Fruit fly (Drosophila melanogaster): ENCODE results near the gene CG9902.

CG9902 gene

DNA sequence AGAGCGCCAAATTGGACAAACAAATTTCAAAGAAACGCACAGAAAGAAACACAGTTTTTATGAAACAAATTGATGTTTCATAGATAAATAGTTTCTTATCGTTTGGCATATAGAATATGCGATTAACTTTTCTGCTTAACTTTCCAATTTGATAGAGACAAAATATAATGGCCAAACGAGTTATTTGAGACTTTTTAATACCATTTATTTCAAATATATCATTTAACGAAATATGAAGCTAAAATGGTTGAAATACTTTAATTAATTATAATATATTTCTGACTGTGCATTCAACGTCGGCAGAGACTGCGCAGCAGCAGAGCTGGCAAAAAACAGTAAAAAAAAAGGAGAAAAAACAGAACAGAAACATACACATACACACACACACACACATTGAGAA lies 38.2 kb upstream of the CG9902 start (continued):
- TF ChIP-seq CG3281 (GFP tag; optimal IDR thresholded peaks at IDR 0.05) (peak; percentile 32), CG4617 (GFP tag; optimal IDR thresholded peaks at IDR 0.05; ENCODE audit: borderline replicate concordance) (no peak), so (GFP tag; IDR thresholded peaks at IDR 0.05) (no peak), HLHmδ (GFP tag; optimal IDR thresholded peaks at IDR 0.05) (no peak), CG11085 (GFP tag; IDR thresholded peaks at IDR 0.05) (no peak), scrt (GFP tag; optimal IDR thresholded peaks at IDR 0.05) (peak; percentile 11), slou (GFP tag; optimal IDR thresholded peaks at IDR 0.05) (no peak), CHES-1-like (GFP tag; optimal IDR thresholded peaks at IDR 0.05) (no peak), CG3995 (GFP tag; optimal IDR thresholded peaks at IDR 0.05) (no peak), dysf (GFP tag; IDR thresholded peaks at IDR 0.05) (peak; percentile 52; the same call in 2 of the 3 replicates), Awh (GFP tag; IDR thresholded peaks at IDR 0.05) (no peak), jumu (GFP tag; optimal IDR thresholded peaks at IDR 0.05) (no peak), YL-1 (GFP tag; optimal IDR thresholded peaks at IDR 0.05) (no peak), p53 (GFP tag; optimal IDR thresholded peaks at IDR 0.05) (no peak), Dad (GFP tag; optimal IDR thresholded peaks at IDR 0.05) (no peak), CG31365 (tag; optimal IDR thresholded peaks at IDR 0.05) (no peak), Elba2 (GFP tag; optimal IDR thresholded peaks at IDR 0.05) (no peak), trem (tag; optimal IDR thresholded peaks at IDR 0.05) (no peak), sd (tag; optimal IDR thresholded peaks at IDR 0.05) (no peak), CG3163 (GFP tag; optimal IDR thresholded peaks at IDR 0.05) (no peak), CG18262 (tag; optimal IDR thresholded peaks at IDR 0.05) (peak; percentile 9), ci (GFP tag; IDR thresholded peaks at IDR 0.05) (no peak), Sox102F (GFP tag; optimal IDR thresholded peaks at IDR 0.05) (no peak), disco-r (GFP tag; optimal IDR thresholded peaks at IDR 0.05) (no peak), CG10147 (GFP tag; optimal IDR thresholded peaks at IDR 0.05) (no peak), Camta (GFP tag; optimal IDR thresholded peaks at IDR 0.05) (no peak), zf30C (GFP tag; optimal IDR thresholded peaks at IDR 0.05) (peak; percentile 25), esg (GFP tag; conservative IDR thresholded peaks at IDR 0.05) (no peak), onecut (GFP tag; IDR thresholded peaks at IDR 0.05) (no peak), Ets97D (GFP tag; optimal IDR thresholded peaks at IDR 0.05) (no peak), emc (GFP tag; optimal IDR thresholded peaks at IDR 0.05) (no peak), kay (GFP tag; optimal IDR thresholded peaks at IDR 0.05) (no peak), TFAM (GFP tag; optimal IDR thresholded peaks at IDR 0.05) (no peak), z (GFP tag; IDR thresholded peaks at IDR 0.05) (no peak), Dbx (GFP tag; IDR thresholded peaks at IDR 0.05) (no peak), Stat92E (GFP tag; optimal IDR thresholded peaks at IDR 0.05) (no peak), odd (GFP tag; optimal IDR thresholded peaks at IDR 0.05) (no peak), Atf6 (GFP tag; IDR thresholded peaks at IDR 0.05) (0 out of 2 replicates have a peak, but pooled peaks have one; percentile 12), twi (tag; optimal IDR thresholded peaks at IDR 0.05) (no peak), Dp (GFP tag; optimal IDR thresholded peaks at IDR 0.05) (no peak), pfk (GFP tag; optimal IDR thresholded peaks at IDR 0.05) (no peak), Mad (GFP tag; optimal IDR thresholded peaks at IDR 0.05) (no peak), CG4360 (GFP tag; IDR thresholded peaks at IDR 0.05) (no peak), CG17186 (GFP tag; optimal IDR thresholded peaks at IDR 0.05) (no peak), CG2202 (tag; optimal IDR thresholded peaks at IDR 0.05) (no peak), CG11560 (tag; IDR thresholded peaks at IDR 0.05) (no peak), CG15011 (GFP tag; optimal IDR thresholded peaks at IDR 0.05) (no peak), bsh (GFP tag; optimal IDR thresholded peaks at IDR 0.05) (no peak), CG17912 (GFP tag; optimal IDR thresholded peaks at IDR 0.05) (no peak), psq (GFP tag; optimal IDR thresholded peaks at IDR 0.05) (no peak), CG14014 (GFP tag; IDR thresholded peaks at IDR 0.05) (no peak), pros (GFP tag; optimal IDR thresholded peaks at IDR 0.05) (no peak)
